Worm (Caenorhabditis elegans) whole organism, young adult: Measurements from ENCODE around the gene nhr-35.

Experiments
- B0019.2 ChIP-seq: fragments of 200-800 bp; sonication (Bioruptor generic); conservative IDR thresholded peaks from 2 replicates; pipeline ENCODE4 v1.3.6; 2022; ENCODE audit warnings: missing genetic modification reagents, missing genetic modification characterization, missing compliant biosample characterization
- F55B11.4 ChIP-seq: sonication (generic microtip); optimal IDR thresholded peaks from 2 replicates; lab custom pipeline; 2016; ENCODE audit warnings: missing compliant biosample characterization, missing genetic modification characterization, borderline replicate concordance; ENCODE audit not compliant: insufficient read depth
- F57A8.1 ChIP-seq: fragments of 200-800 bp; sonication (Bioruptor generic); optimal IDR thresholded peaks from 2 replicates; lab custom pipeline; 2018; ENCODE audit warnings: mild to moderate bottlenecking, missing genetic modification characterization, moderate library complexity, missing compliant biosample characterization
- F57C9.4 ChIP-seq: sonication (generic microtip); optimal IDR thresholded peaks from 2 replicates; lab custom pipeline; 2017; ENCODE audit warnings: mild to moderate bottlenecking, missing genetic modification characterization, missing compliant biosample characterization
- Y53F4B.3 ChIP-seq: fragments of 200-800 bp; sonication (Bioruptor generic); IDR thresholded peaks from 2 replicates; pipeline ENCODE4 v1.3.6; 2022; ENCODE audit warnings: missing genetic modification reagents, missing genetic modification characterization, missing compliant biosample characterization
- aptf-2 ChIP-seq: fragments of 200-800 bp; sonication (Bioruptor generic); conservative IDR thresholded peaks from 2 replicates; pipeline ENCODE4 v1.3.6; 2022; ENCODE audit warnings: missing genetic modification reagents, missing genetic modification characterization, missing compliant biosample characterization
- aptf-3 ChIP-seq: fragments of 200-800 bp; sonication (Bioruptor generic); IDR thresholded peaks from 2 replicates; pipeline ENCODE4 v1.3.6; 2022; ENCODE audit warnings: missing genetic modification characterization, missing compliant biosample characterization
- athp-1 ChIP-seq: sonication (generic microtip); optimal IDR thresholded peaks from 2 replicates; lab custom pipeline; 2017; ENCODE audit warnings: mild to moderate bottlenecking, missing genetic modification characterization, missing compliant biosample characterization
- attf-5 ChIP-seq: fragments of 200-800 bp; sonication (Bioruptor generic); optimal IDR thresholded peaks from 2 replicates; lab custom pipeline; 2018; ENCODE audit warnings: mild to moderate bottlenecking, missing genetic modification characterization, missing compliant biosample characterization
- ccch-3 ChIP-seq: fragments of 200-800 bp; sonication (Bioruptor generic); optimal IDR thresholded peaks from 2 replicates; lab custom pipeline; 2018; ENCODE audit warnings: mild to moderate bottlenecking, missing genetic modification characterization, missing compliant biosample characterization
- ceh-40 ChIP-seq: fragments of 200-800 bp; sonication (Bioruptor generic); IDR thresholded peaks from 2 replicates; pipeline ENCODE4 v1.3.6; 2022; ENCODE audit warnings: missing genetic modification characterization, missing compliant biosample characterization
- ceh-58 ChIP-seq: fragments of 200-800 bp; sonication (Bioruptor generic); IDR thresholded peaks from 2 replicates; pipeline ENCODE4 v1.3.6; 2022; ENCODE audit warnings: missing genetic modification characterization, missing compliant biosample characterization
- efl-1 ChIP-seq: fragments of 150-350 bp; optimal IDR thresholded peaks from 2 replicates; lab custom pipeline; 2014; ENCODE audit warnings: missing biosample characterization, missing genetic modification reagents, missing genetic modification characterization
- egl-18 ChIP-seq: fragments of 200-800 bp; sonication (Bioruptor generic); IDR thresholded peaks from 2 replicates; pipeline ENCODE4 v1.3.6; 2022; ENCODE audit warnings: missing genetic modification reagents, missing genetic modification characterization, missing compliant biosample characterization
- ets-4 ChIP-seq: fragments of 200-800 bp; sonication (Bioruptor generic); optimal IDR thresholded peaks from 2 replicates; lab custom pipeline; 2018; ENCODE audit warnings: mild to moderate bottlenecking, missing genetic modification characterization, missing compliant biosample characterization
- hmg-20 ChIP-seq: fragments of 200-800 bp; sonication (Bioruptor generic); IDR thresholded peaks from 2 replicates; pipeline ENCODE4 v1.3.6; 2022; ENCODE audit warnings: missing genetic modification reagents, missing genetic modification characterization, missing compliant biosample characterization
- hrde-1 ChIP-seq: sonication (generic microtip); optimal IDR thresholded peaks from 2 replicates; lab custom pipeline; 2016; ENCODE audit warnings: missing genetic modification characterization, mild to moderate bottlenecking, missing compliant biosample characterization, moderate library complexity, missing genotype, missing genetic modification reagents, borderline replicate concordance
- hsf-1 ChIP-seq: fragments of 200-800 bp; sonication (Bioruptor generic); IDR thresholded peaks from 2 replicates; pipeline ENCODE4 v1.3.6; 2022; ENCODE audit warnings: missing genetic modification reagents, missing genetic modification characterization, missing compliant biosample characterization
- let-607 ChIP-seq, 2 experiments: fragments of 200-800 bp in 1 of 2; sonication (Bioruptor generic) in 1 of 2; sonication (generic microtip) in 1 of 2; optimal IDR thresholded peaks; 2 replicates each; lab custom pipeline; 2016 to 2018; ENCODE audit warnings: mild to moderate bottlenecking in 2 of 2, missing compliant biosample characterization in 2 of 2, missing genetic modification characterization in 2 of 2, moderate library complexity in 2 of 2, missing genotype in 1 of 2
- mcd-1 ChIP-seq: fragments of 200-800 bp; sonication (Bioruptor generic); IDR thresholded peaks from 2 replicates; pipeline ENCODE4 v1.3.6; 2022; ENCODE audit warnings: missing genetic modification reagents, missing genetic modification characterization, missing compliant biosample characterization
- mxl-1 ChIP-seq: sonication (generic microtip); optimal IDR thresholded peaks from 2 replicates; lab custom pipeline; 2016; ENCODE audit warnings: missing genetic modification characterization, missing compliant biosample characterization
- nfyb-1 ChIP-seq: fragments of 200-800 bp; sonication (Bioruptor generic); IDR thresholded peaks from 2 replicates; pipeline ENCODE4 v1.3.6; 2022; ENCODE audit warnings: missing genetic modification reagents, missing genetic modification characterization, missing compliant biosample characterization
- nhr-179 ChIP-seq: sonication (generic microtip); optimal IDR thresholded peaks from 2 replicates; lab custom pipeline; 2016; ENCODE audit warnings: mild to moderate bottlenecking, missing genetic modification characterization, missing compliant biosample characterization
- nhr-27 ChIP-seq: fragments of 200-800 bp; sonication (Bioruptor generic); optimal IDR thresholded peaks from 2 replicates; lab custom pipeline; 2018; ENCODE audit warnings: mild to moderate bottlenecking, missing genetic modification characterization, moderate library complexity, missing compliant biosample characterization
- pha-4 ChIP-seq: fragments of 150-350 bp; sonication (generic microtip); optimal IDR thresholded peaks from 2 replicates; lab custom pipeline; 2014; ENCODE audit warnings: missing biosample characterization, missing genetic modification reagents, missing genetic modification characterization
- repo-1 ChIP-seq: sonication (generic microtip); optimal IDR thresholded peaks from 2 replicates; lab custom pipeline; 2017; ENCODE audit warnings: mild to moderate bottlenecking, missing genetic modification characterization, missing compliant biosample characterization
- rpc-1 ChIP-seq, 2 experiments: fragments of 150-350 bp in 1 of 2; sonication (generic microtip) in 1 of 2; optimal IDR thresholded peaks; 2 replicates each; lab custom pipeline; 2014 to 2018; ENCODE audit warnings: missing biosample characterization in 1 of 2, missing genetic modification characterization in 1 of 2, missing genetic modification reagents in 1 of 2, missing genotype in 1 of 2
- sdz-38 ChIP-seq: sonication (generic microtip); optimal IDR thresholded peaks from 2 replicates; lab custom pipeline; 2016; ENCODE audit warnings: missing genotype, missing genetic modification characterization, missing compliant biosample characterization
- tlf-1 ChIP-seq: fragments of 200-800 bp; sonication (Bioruptor generic); optimal IDR thresholded peaks from 2 replicates; lab custom pipeline; 2018; ENCODE audit warnings: mild to moderate bottlenecking, missing genetic modification characterization, missing compliant biosample characterization
- unc-62 ChIP-seq: fragments of 150-350 bp; optimal IDR thresholded peaks from 2 replicates; lab custom pipeline; 2014; ENCODE audit warnings: missing biosample characterization, missing genetic modification reagents, missing genetic modification characterization
- xnd-1 ChIP-seq: sonication (generic microtip); optimal IDR thresholded peaks from 2 replicates; lab custom pipeline; 2016; ENCODE audit warnings: missing genotype, missing genetic modification reagents, missing genetic modification characterization, missing compliant biosample characterization
- zim-3 ChIP-seq: sonication (generic microtip); optimal IDR thresholded peaks from 2 replicates; lab custom pipeline; 2017; ENCODE audit warnings: mild to moderate bottlenecking, missing genetic modification characterization, moderate library complexity, missing compliant biosample characterization
- ztf-28 ChIP-seq: fragments of 200-800 bp; sonication (Bioruptor generic); IDR thresholded peaks from 2 replicates; pipeline ENCODE4 v1.3.6; 2022; ENCODE audit warnings: missing genetic modification reagents, missing genetic modification characterization, missing compliant biosample characterization
- ztf-3 ChIP-seq: fragments of 200-800 bp; sonication (Bioruptor generic); optimal IDR thresholded peaks from 2 replicates; lab custom pipeline; 2018; ENCODE audit warnings: mild to moderate bottlenecking, missing genetic modification characterization, missing compliant biosample characterization

The nhr-35 gene

DNA sequence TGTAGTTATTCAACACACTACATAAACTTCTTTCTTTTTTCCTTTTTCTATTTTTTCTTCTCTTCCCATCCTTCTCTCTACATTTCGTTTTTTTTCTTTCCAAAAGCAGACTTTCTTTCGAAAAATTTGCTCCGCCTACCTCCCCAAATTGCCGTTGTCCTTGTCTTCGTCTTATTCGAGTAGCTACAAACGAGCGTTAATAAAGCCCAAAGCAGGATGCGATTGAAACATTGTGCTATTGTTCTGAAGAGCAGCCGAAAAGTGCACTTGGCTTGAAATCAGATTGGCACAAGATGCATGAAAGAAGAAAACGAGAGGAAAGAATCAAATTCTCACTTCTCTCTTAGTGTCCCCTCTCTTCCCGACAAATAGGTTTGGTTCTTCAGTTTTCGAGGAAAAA lies 42.4 kb downstream of the nhr-35 start:
- TF ChIP-seq pha-4, result no peak
- no peak for TF ChIP-seq ceh-58 (GFP tag; lab: Robert Waterston, UW)
- no peak for TF ChIP-seq tlf-1
- no peak for TF ChIP-seq ztf-3 (GFP tag; lab: Kevin White, UChicago)
- no peak for TF ChIP-seq ccch-3

DNA sequence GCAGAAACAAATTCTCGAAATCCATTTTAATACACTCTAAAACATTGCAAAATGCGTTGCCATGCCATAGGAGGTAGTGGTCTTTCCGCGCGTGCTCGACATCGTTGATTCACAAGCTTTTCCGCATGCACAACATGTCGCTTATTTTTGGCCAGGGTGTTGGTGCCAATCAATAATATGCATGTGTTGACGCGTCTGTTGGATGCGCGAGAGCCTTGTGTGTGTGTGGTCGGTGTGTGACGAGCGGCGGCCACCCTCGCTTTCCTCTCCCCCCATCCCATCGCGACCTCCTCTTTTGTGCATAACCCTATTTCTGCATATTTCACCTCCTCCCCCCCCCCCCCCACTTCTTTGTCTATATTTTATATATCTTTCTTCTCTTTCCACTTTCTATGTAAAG lies 43.8 kb downstream of the nhr-35 start:
- TF ChIP-seq zim-3 (tag; lab: Kevin White, UChicago), result no peak
- TF ChIP-seq rpc-1 (optimal IDR thresholded peaks at IDR 0.05; lab: Kevin White, UChicago), result no peak
- no peak for TF ChIP-seq rpc-1 (tag; optimal IDR thresholded peaks at IDR 0.05; lab: Kevin White, UChicago)
- no peak for TF ChIP-seq egl-18 (GFP tag; lab: Robert Waterston, UW)
- no peak for TF ChIP-seq mcd-1 (GFP tag; lab: Robert Waterston, UW)
- no peak for TF ChIP-seq xnd-1 (tag; lab: Kevin White, UChicago)

DNA sequence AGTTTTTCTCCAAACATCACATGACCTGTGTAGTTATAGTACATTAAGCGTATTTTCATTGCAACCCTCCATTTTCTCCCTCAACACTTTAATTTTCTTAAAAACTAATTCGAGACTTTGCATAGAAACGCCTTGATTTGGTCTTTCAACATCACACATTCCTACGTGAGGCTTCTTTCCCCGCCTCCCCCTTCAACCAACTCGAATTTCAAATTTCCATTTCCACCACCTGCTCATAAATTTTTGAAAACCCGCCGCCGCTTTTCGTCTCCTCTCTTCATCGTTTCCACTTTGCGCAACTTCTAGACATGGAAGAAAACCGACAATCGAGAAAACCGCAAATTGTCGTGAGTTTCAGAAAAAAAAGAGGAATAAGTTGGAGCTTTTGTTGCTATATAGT lies 45.5 kb downstream of the nhr-35 start, which contains the start of gene C05E11.3:
Gene C05E11.3, plus strand, starts transcription at position 301 of the 400 bp plus-strand sequence.
- TF ChIP-seq nhr-179 (tag; lab: Kevin White, UChicago) (no peak), athp-1 (tag; lab: Kevin White, UChicago) (no peak), efl-1 (no peak), ets-4 (no peak), sdz-38 (no peak), F57C9.4 (tag; lab: Kevin White, UChicago) (no peak), hsf-1 (GFP tag; lab: Robert Waterston, UW) (no peak), F55B11.4 (tag; lab: Kevin White, UChicago) (no peak)
- TF ChIP-seq, all 124 proteins: peak for 0

DNA sequence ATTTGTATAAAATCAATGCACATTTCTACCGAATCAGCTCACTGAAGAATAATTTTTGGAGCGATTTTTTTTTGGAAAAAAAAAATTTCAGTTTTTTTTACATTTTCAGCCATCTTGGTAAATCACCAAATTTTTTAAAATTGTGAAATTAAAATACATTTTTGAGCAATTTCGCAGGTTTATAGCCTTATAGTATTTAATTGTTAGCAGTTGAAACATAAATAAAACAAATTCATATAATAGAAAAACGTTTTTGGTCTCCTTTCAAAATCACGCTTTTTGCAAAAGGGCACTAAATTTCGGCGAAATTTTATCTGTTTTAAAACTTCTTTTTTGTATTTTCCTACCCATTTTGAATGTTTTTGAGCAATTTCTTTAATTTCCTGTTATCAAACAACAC lies 46.1 kb downstream of the nhr-35 start:
- TF ChIP-seq hmg-20 (GFP tag; lab: Robert Waterston, UW), result no peak
- TF ChIP-seq nfyb-1, result no peak
- TF ChIP-seq ceh-58 (GFP tag; lab: Robert Waterston, UW), result no peak
- TF ChIP-seq F55B11.4 (tag; lab: Kevin White, UChicago), result no peak
- no peak for TF ChIP-seq B0019.2 (GFP tag; lab: Robert Waterston, UW)
- TF ChIP-seq aptf-2 (GFP tag; lab: Robert Waterston, UW), result no peak
- no peak for TF ChIP-seq unc-62 (GFP tag; lab: Kevin White, UChicago)
- no peak for TF ChIP-seq Y53F4B.3 (GFP tag; lab: Robert Waterston, UW)
- TF ChIP-seq F57A8.1 (GFP tag; lab: Kevin White, UChicago), result no peak
- no peak for TF ChIP-seq ccch-3
- TF ChIP-seq athp-1 (tag; lab: Kevin White, UChicago), result no peak
- TF ChIP-seq ceh-40 (GFP tag; lab: Robert Waterston, UW), result no peak
- no peak for TF ChIP-seq aptf-3 (GFP tag; lab: Robert Waterston, UW)
- TF ChIP-seq mxl-1 (tag; lab: Kevin White, UChicago), result no peak
- no peak for TF ChIP-seq ztf-28 (GFP tag; lab: Robert Waterston, UW)
- TF ChIP-seq let-607 (tag; optimal IDR thresholded peaks at IDR 0.05; lab: Kevin White, UChicago), result no peak
- no peak for TF ChIP-seq repo-1 (tag; lab: Kevin White, UChicago)

DNA sequence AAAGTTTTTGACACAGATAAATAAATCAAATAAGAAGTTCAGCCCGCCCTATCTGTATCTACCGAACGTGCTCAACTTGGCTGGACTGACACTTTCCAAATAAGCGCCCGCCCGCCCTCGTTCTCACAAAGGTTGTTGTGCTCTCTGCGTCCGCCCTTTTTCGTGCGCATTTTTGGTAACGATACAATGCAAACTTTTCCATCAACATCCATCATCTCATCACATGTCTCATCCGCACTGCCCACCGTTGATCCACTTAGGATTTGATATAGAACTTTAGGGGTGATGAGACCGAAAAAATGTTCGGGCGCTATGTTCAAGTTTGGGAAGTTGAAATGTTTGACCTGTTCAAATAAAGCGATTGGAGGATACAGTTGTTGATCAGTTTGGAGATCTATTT lies 53.1 kb downstream of the nhr-35 start, which contains the start of gene C05E11.7:
Gene C05E11.7, minus strand, starts transcription at position 101 of the 400 bp plus-strand sequence.
- TF ChIP-seq nhr-27 (tag; lab: Kevin White, UChicago), result no peak
- TF ChIP-seq attf-5 (GFP tag; lab: Kevin White, UChicago), result no peak
- no peak for TF ChIP-seq hrde-1
- TF ChIP-seq, all 124 proteins: peak for 0
